Worm (Caenorhabditis elegans) whole organism, L4 larva: ENCODE results near the gene Y47D7A.17.

Experiments used
- F10B5.3 ChIP-seq: sonication (generic microtip); optimal IDR thresholded peaks from 2 replicates; lab custom pipeline; 2016; ENCODE audit warnings: mild to moderate bottlenecking, missing genetic modification characterization, missing compliant biosample characterization
- F26F4.8 ChIP-seq: fragments of 200-800 bp; sonication (Bioruptor generic); conservative IDR thresholded peaks from 2 replicates; pipeline ENCODE4 v1.3.6; 2022; ENCODE audit warnings: missing genetic modification characterization, missing compliant biosample characterization
- F37D6.2 ChIP-seq: sonication (generic microtip); optimal IDR thresholded peaks from 2 replicates; lab custom pipeline; 2016; ENCODE audit warnings: mild to moderate bottlenecking, missing genetic modification characterization, missing compliant biosample characterization
- F44E2.7 ChIP-seq: fragments of 200-800 bp; sonication (Bioruptor generic); IDR thresholded peaks from 2 replicates; pipeline ENCODE4 v2.1.2; 2022; ENCODE audit warnings: missing genetic modification characterization, missing compliant biosample characterization
- F49E8.2 ChIP-seq: sonication (generic microtip); optimal IDR thresholded peaks from 2 replicates; lab custom pipeline; 2016; ENCODE audit warnings: missing compliant biosample characterization, mild to moderate bottlenecking, missing genetic modification characterization, borderline replicate concordance
- Y75B8A.6 ChIP-seq: fragments of 200-800 bp; sonication (Bioruptor generic); IDR thresholded peaks from 2 replicates; pipeline ENCODE4 v1.3.6; 2022; ENCODE audit warnings: missing genetic modification reagents, missing genetic modification characterization, missing compliant biosample characterization
- aha-1 ChIP-seq: fragments of 150-350 bp; peaks from one replicate; lab custom pipeline; 2014; ENCODE audit warnings: missing biosample characterization, missing genetic modification characterization
- ama-1 ChIP-seq: fragments of 150-350 bp; optimal IDR thresholded peaks from 2 replicates; lab custom pipeline; 2014; ENCODE audit warnings: inconsistent platforms, mixed read lengths
- ceh-20 ChIP-seq: fragments of 200-800 bp; sonication (Bioruptor generic); IDR thresholded peaks from 2 replicates; pipeline ENCODE4 v1.3.6; 2022; ENCODE audit warnings: missing genetic modification reagents, missing genetic modification characterization, missing compliant biosample characterization
- ceh-28 ChIP-seq: fragments of 150-350 bp; optimal IDR thresholded peaks from 2 replicates; lab custom pipeline; 2014; ENCODE audit warnings: missing biosample characterization, missing genetic modification reagents, missing genetic modification characterization
- ceh-44 ChIP-seq: fragments of 200-800 bp; sonication (Bioruptor generic); IDR thresholded peaks from 2 replicates; pipeline ENCODE4 v1.3.6; 2022; ENCODE audit warnings: missing genetic modification reagents, missing genetic modification characterization, missing compliant biosample characterization
- ceh-62 ChIP-seq: sonication (generic microtip); optimal IDR thresholded peaks from 2 replicates; lab custom pipeline; 2017; ENCODE audit warnings: missing biosample characterization, missing genetic modification characterization
- cey-2 ChIP-seq: sonication (generic microtip); optimal IDR thresholded peaks from 3 replicates; lab custom pipeline; 2017; ENCODE audit warnings: missing genetic modification characterization, mild to moderate bottlenecking, missing compliant biosample characterization, antibody characterized with exemption, borderline replicate concordance; ENCODE audit not compliant: insufficient read depth
- daf-12 ChIP-seq: fragments of 150-350 bp; optimal IDR thresholded peaks from 2 replicates; lab custom pipeline; 2014; ENCODE audit warnings: missing biosample characterization, missing genetic modification reagents, missing genetic modification characterization
- fkh-10 ChIP-seq: fragments of 150-350 bp; optimal IDR thresholded peaks from 2 replicates; lab custom pipeline; 2014; ENCODE audit warnings: missing biosample characterization, missing genetic modification reagents, missing genetic modification characterization
- fos-1 ChIP-seq: fragments of 150-350 bp; optimal IDR thresholded peaks from 2 replicates; lab custom pipeline; 2014; ENCODE audit warnings: missing biosample characterization, missing genetic modification characterization
- gei-8 ChIP-seq: fragments of 200-800 bp; sonication (Bioruptor generic); optimal IDR thresholded peaks from 2 replicates; lab custom pipeline; 2018; ENCODE audit warnings: mild to moderate bottlenecking, missing genetic modification characterization, missing compliant biosample characterization
- hif-1 ChIP-seq, 2 experiments: sonication (generic microtip); optimal IDR thresholded peaks; 2 replicates each; lab custom pipeline; 2016 to 2017; ENCODE audit warnings: missing compliant biosample characterization in 2 of 2, missing genetic modification characterization in 2 of 2, missing genetic modification reagents in 2 of 2, missing genotype in 2 of 2, mild to moderate bottlenecking in 1 of 2
- hlh-11 ChIP-seq: fragments of 200-800 bp; sonication (Bioruptor generic); optimal IDR thresholded peaks from 2 replicates; lab custom pipeline; 2018; ENCODE audit warnings: mild to moderate bottlenecking, missing genetic modification characterization, missing compliant biosample characterization
- lim-7 ChIP-seq: fragments of 200-800 bp; sonication (Bioruptor generic); IDR thresholded peaks from 2 replicates; pipeline ENCODE4 v1.3.6; 2022; ENCODE audit warnings: missing genetic modification characterization, missing compliant biosample characterization
- lin-1 ChIP-seq: fragments of 200-800 bp; sonication (Bioruptor generic); IDR thresholded peaks from 2 replicates; pipeline ENCODE4 v1.3.6; 2022; ENCODE audit warnings: missing genetic modification reagents, missing genetic modification characterization, missing compliant biosample characterization
- lin-15B ChIP-seq: fragments of 150-350 bp; sonication (generic microtip); optimal IDR thresholded peaks from 3 replicates; lab custom pipeline; 2014; ENCODE audit warnings: missing biosample characterization, missing genetic modification characterization
- lin-38 ChIP-seq: fragments of 200-800 bp; sonication (Bioruptor generic); IDR thresholded peaks from 2 replicates; pipeline ENCODE4 v1.3.6; 2022; ENCODE audit warnings: missing genetic modification reagents, missing genetic modification characterization, missing compliant biosample characterization
- lir-3 ChIP-seq: sonication (generic microtip); optimal IDR thresholded peaks from 2 replicates; lab custom pipeline; 2016; ENCODE audit warnings: mild to moderate bottlenecking, missing genetic modification characterization, missing compliant biosample characterization
- madf-9 ChIP-seq: fragments of 200-800 bp; sonication (Bioruptor generic); conservative IDR thresholded peaks from 2 replicates; pipeline ENCODE4 v1.3.6; 2022; ENCODE audit warnings: missing genetic modification reagents, missing genetic modification characterization, missing compliant biosample characterization
- mdl-1 ChIP-seq, 2 experiments: fragments of 150-350 bp in 1 of 2; sonication (generic microtip) in 1 of 2; optimal IDR thresholded peaks; 2 replicates each; lab custom pipeline; 2014 to 2017; ENCODE audit warnings: missing biosample characterization in 2 of 2, missing genetic modification characterization in 2 of 2
- nhr-237 ChIP-seq: sonication (generic microtip); optimal IDR thresholded peaks from 2 replicates; lab custom pipeline; 2017; ENCODE audit warnings: missing biosample characterization, missing genetic modification characterization
- nhr-41 ChIP-seq: fragments of 200-800 bp; sonication (Bioruptor generic); IDR thresholded peaks from 2 replicates; pipeline ENCODE4 v1.3.6; 2022; ENCODE audit warnings: missing genetic modification reagents, missing genetic modification characterization, missing compliant biosample characterization
- nhr-6 ChIP-seq: fragments of 150-350 bp; optimal IDR thresholded peaks from 2 replicates; lab custom pipeline; 2014; ENCODE audit warnings: missing biosample characterization, missing genetic modification characterization
- nhr-77 ChIP-seq: fragments of 150-350 bp; optimal IDR thresholded peaks from 2 replicates; lab custom pipeline; 2014; ENCODE audit warnings: missing biosample characterization, missing genetic modification characterization
- pha-4 ChIP-seq, 2 experiments: fragments of 150-350 bp in 1 of 2; fragments of 200-800 bp in 1 of 2; sonication (Bioruptor generic) in 1 of 2; IDR thresholded peaks in 1 of 2; optimal IDR thresholded peaks in 1 of 2; 2 replicates each; pipeline versions ENCODE4 v1.3.6 to Lab custom; 2014 to 2022; ENCODE audit warnings: missing genetic modification characterization in 2 of 2, missing genetic modification reagents in 2 of 2, missing biosample characterization in 1 of 2, missing compliant biosample characterization in 1 of 2
- rbr-2 ChIP-seq: sonication (generic microtip); optimal IDR thresholded peaks from 2 replicates; lab custom pipeline; 2016; ENCODE audit warnings: missing genotype, missing genetic modification characterization, missing compliant biosample characterization
- sdz-12 ChIP-seq: fragments of 200-800 bp; sonication (Bioruptor generic); optimal IDR thresholded peaks from 2 replicates; lab custom pipeline; 2018; ENCODE audit warnings: mild to moderate bottlenecking, missing genetic modification characterization, missing compliant biosample characterization
- set-16 ChIP-seq: fragments of 200-800 bp; sonication (Bioruptor generic); IDR thresholded peaks from 2 replicates; pipeline ENCODE4 v1.3.6; 2022; ENCODE audit warnings: missing genetic modification reagents, missing genetic modification characterization, missing compliant biosample characterization
- snpc-4 ChIP-seq: fragments of 150-350 bp; optimal IDR thresholded peaks from 2 replicates; lab custom pipeline; 2014; ENCODE audit warnings: missing biosample characterization, missing genetic modification characterization
- spr-1 ChIP-seq: sonication (generic microtip); optimal IDR thresholded peaks from 2 replicates; lab custom pipeline; 2016; ENCODE audit warnings: mild to moderate bottlenecking, missing genetic modification characterization, missing compliant biosample characterization
- tra-1 ChIP-seq: fragments of 200-800 bp; sonication (Bioruptor generic); IDR thresholded peaks from 2 replicates; pipeline ENCODE4 v1.3.6; 2022; ENCODE audit warnings: missing genetic modification reagents, missing genetic modification characterization, missing compliant biosample characterization
- unc-130 ChIP-seq: sonication (generic microtip); optimal IDR thresholded peaks from 2 replicates; lab custom pipeline; 2016; ENCODE audit warnings: missing genetic modification reagents, missing genetic modification characterization, missing compliant biosample characterization
- unc-39 ChIP-seq: sonication (generic microtip); optimal IDR thresholded peaks from 2 replicates; lab custom pipeline; 2017; ENCODE audit warnings: missing biosample characterization, missing genetic modification characterization
- unc-62 ChIP-seq, 3 experiments: fragments of 150-350 bp in 1 of 3; sonication (generic microtip); optimal IDR thresholded peaks in 2 of 3; peaks in 1 of 3; 1 replicate in 1 of 3; 2 replicates in 2 of 3; lab custom pipeline; 2014 to 2017; ENCODE audit warnings: missing biosample characterization in 3 of 3, missing genetic modification characterization in 3 of 3, missing genetic modification reagents in 3 of 3, missing genotype in 1 of 3
- zag-1 ChIP-seq: fragments of 150-350 bp; optimal IDR thresholded peaks from 2 replicates; lab custom pipeline; 2014; ENCODE audit warnings: missing biosample characterization, missing genetic modification characterization
- zfp-2 ChIP-seq: sonication (generic microtip); optimal IDR thresholded peaks from 2 replicates; lab custom pipeline; 2016; ENCODE audit warnings: mild to moderate bottlenecking, missing genetic modification characterization, missing compliant biosample characterization

The Y47D7A.17 gene

DNA sequence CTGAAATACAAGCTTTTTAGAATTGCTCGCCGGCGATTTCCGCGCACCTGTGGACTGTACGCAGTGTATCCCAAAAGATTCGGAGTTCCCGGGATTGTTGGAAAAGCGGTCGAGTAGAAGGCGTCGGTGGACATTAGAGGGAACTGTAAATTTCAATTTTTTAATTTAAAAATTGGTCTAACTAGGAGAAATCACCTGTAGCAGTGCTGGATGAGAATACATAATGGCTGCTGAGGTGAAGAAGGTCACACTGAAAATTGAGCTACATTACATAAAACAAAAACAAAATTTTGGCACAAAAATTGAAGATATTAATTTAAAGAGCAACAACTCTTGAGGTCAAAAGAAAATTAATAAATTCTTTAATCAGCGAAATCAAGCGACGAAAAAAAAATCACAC is 37.0 kb downstream of the Y47D7A.17 start, which contains the start of gene neg-1:
neg-1 (minus strand) TSS at position 250 of the 400 bp plus-strand sequence.
- TF ChIP-seq unc-62 (GFP tag; optimal IDR thresholded peaks at IDR 0.05 in 1 of 2; lab: Kevin White, UChicago) (peak in 1 of 2 experiments; percentile 44), unc-62 (tag; optimal IDR thresholded peaks at IDR 0.05; lab: Kevin White, UChicago) (no peak), lir-3 (tag; lab: Kevin White, UChicago) (no peak)

DNA sequence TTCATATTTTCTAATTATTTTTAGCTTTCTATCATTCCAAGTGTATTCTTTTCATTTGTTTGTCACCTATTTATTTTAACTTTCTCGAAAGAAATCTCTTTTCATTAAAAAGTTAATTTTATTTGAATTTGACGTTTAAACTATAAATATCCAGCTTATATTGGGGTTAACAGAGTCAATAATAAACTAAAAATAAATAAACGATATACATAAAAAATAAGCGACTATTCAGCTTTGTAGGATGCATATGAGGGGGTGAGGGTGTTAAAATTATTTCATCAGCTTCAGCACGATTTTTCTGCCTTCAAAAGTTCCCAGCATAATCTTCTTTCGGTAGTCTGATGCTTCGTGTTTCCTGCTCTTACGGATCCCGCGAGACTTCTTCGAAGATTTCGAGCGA is 38.0 kb downstream of the Y47D7A.17 start:
- TF ChIP-seq zfp-2 (tag; lab: Kevin White, UChicago): no peak
- peak; percentile 42 for TF ChIP-seq lin-38 (GFP tag; lab: Robert Waterston, UW)

DNA sequence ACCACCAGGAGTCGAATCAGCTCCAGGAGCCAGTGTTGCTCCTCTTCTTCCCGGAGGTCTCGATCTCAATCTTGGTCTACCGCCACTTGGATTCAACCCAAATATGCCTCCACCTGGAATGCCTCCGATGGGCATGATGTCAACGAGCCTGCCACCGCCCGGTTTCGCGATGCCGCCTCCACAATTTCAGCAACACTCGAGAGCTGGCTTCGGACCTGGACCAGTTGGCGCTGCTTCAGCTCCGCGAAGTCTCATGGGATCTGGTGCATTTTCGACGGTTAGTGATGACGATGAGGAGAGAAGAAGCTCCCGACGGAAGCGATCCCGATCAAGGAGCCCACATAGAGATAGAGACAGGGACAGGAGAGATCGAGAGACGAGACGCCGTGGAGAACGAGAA is 38.6 kb downstream of the Y47D7A.17 start:
- TF ChIP-seq Y75B8A.6 (no peak), nhr-77 (tag; lab: Kevin White, UChicago) (no peak), set-16 (GFP tag; lab: Robert Waterston, UW) (peak; percentile 88)

DNA sequence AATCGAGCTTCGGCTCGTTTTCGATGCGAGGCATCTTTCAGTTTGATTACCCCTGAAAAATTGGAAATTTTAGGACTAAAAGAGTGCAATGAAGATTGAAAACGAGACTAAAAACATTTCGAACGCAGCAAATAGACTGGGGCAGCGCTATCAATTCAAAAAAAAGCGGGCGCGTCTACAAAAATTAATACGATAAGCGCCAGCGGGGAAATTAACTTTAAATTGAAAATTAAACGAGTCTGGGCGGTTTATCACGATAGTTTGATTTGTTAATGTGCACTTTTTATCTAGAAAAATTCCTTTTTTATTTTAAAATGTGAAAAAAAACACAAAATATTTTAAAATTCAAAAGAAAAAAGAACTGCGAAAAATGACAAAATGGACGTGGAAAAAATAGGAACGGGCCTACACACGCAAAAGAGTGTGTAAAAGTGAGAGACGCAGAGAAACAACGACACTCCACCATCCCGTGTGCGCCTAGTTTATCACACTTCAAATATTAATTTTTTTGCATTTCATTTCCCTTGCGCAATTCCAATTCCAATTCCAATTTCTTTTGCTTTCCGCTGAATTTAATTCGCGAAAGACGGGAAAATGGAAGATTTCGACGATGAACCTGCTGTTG is 40.2 kb downstream of the Y47D7A.17 start, which contains the start of the genes gmpr-1 and fipp-1:
gmpr-1 (minus strand) TSS at position 75 of the 625 bp plus-strand sequence.
fipp-1 (plus strand) TSS at position 499 of the 625 bp plus-strand sequence.
- TF ChIP-seq hif-1 (tag; optimal IDR thresholded peaks at IDR 0.05; lab: Kevin White, UChicago) (peak in 1 of 2 experiments; percentile 21), pha-4 (GFP tag; IDR thresholded peaks at IDR 0.05; lab: Robert Waterston, UW) (0 out of 2 replicates have a peak, but pooled peaks have one; percentile 26), pha-4 (tag; optimal IDR thresholded peaks at IDR 0.05; lab: Kevin White, UChicago) (no peak), ceh-62 (tag; lab: Kevin White, UChicago) (no peak), nhr-237 (tag; lab: Kevin White, UChicago) (no peak), F49E8.2 (tag; lab: Kevin White, UChicago) (no peak), fkh-10 (GFP tag; lab: Kevin White, UChicago) (no peak), F10B5.3 (tag; lab: Kevin White, UChicago) (no peak), nhr-41 (no peak), madf-9 (GFP tag; lab: Robert Waterston, UW) (no peak), ceh-20 (GFP tag; lab: Robert Waterston, UW) (no peak), set-16 (GFP tag; lab: Robert Waterston, UW) (no peak), zag-1 (no peak), lin-15B (tag; lab: Kevin White, UChicago) (no peak), F26F4.8 (GFP tag; lab: Robert Waterston, UW) (no peak), rbr-2 (tag; lab: Kevin White, UChicago) (no peak), lin-1 (no peak), sdz-12 (GFP tag; lab: Kevin White, UChicago) (no peak), daf-12 (no peak), nhr-6 (tag; lab: Kevin White, UChicago) (no peak), unc-39 (tag; lab: Kevin White, UChicago) (no peak), spr-1 (no peak), lim-7 (GFP tag; lab: Robert Waterston, UW) (no peak), ceh-28 (tag; lab: Kevin White, UChicago) (no peak), hlh-11 (peak; percentile 23), F37D6.2 (tag; lab: Kevin White, UChicago) (no peak), ceh-44 (GFP tag; lab: Robert Waterston, UW) (no peak), aha-1 (tag; lab: Kevin White, UChicago) (no peak), F44E2.7 (no peak), lin-38 (GFP tag; lab: Robert Waterston, UW) (peak; percentile 31; the same call in 1 of the 2 replicates), snpc-4 (tag; lab: Kevin White, UChicago) (no peak), unc-62 (GFP tag; optimal IDR thresholded peaks at IDR 0.05 in 1 of 2; lab: Kevin White, UChicago) (no peak), unc-62 (tag; optimal IDR thresholded peaks at IDR 0.05; lab: Kevin White, UChicago) (no peak), cey-2 (no peak), Y75B8A.6 (no peak), fos-1 (tag; lab: Kevin White, UChicago) (no peak), mdl-1 (tag; optimal IDR thresholded peaks at IDR 0.05; lab: Kevin White, UChicago) (peak in 1 of 2 experiments; percentile 8), ama-1 (lab: Kevin White, UChicago) (no peak), tra-1 (no peak), unc-130 (GFP tag; lab: Kevin White, UChicago) (no peak), gei-8 (no peak)
